Worm (Caenorhabditis elegans) whole organism, L4 larva: ENCODE results near the gene cest-2.3.

Experiments
- ZK546.5 ChIP-seq, 2 experiments: sonication (generic microtip); optimal IDR thresholded peaks; 2 replicates each; lab custom pipeline; 2017; ENCODE audit warnings: missing biosample characterization in 2 of 2, missing genetic modification characterization in 2 of 2
- arid-1 ChIP-seq: fragments of 200-800 bp; sonication (Bioruptor generic); conservative IDR thresholded peaks from 2 replicates; pipeline ENCODE4 v1.3.6; 2022; ENCODE audit warnings: missing genetic modification reagents, missing genetic modification characterization, missing compliant biosample characterization
- daf-12 ChIP-seq: fragments of 150-350 bp; optimal IDR thresholded peaks from 2 replicates; lab custom pipeline; 2014; ENCODE audit warnings: missing biosample characterization, missing genetic modification reagents, missing genetic modification characterization
- egl-27 ChIP-seq: sonication (generic microtip); optimal IDR thresholded peaks from 3 replicates; lab custom pipeline; 2017; ENCODE audit warnings: missing biosample characterization, missing genetic modification reagents, missing genetic modification characterization
- lsy-2 ChIP-seq, 2 experiments: fragments of 150-350 bp in 1 of 2; sonication (generic microtip) in 1 of 2; optimal IDR thresholded peaks; 2 replicates each; lab custom pipeline; 2014 to 2017; ENCODE audit warnings: missing biosample characterization in 2 of 2, missing genetic modification characterization in 2 of 2
- nhr-11 ChIP-seq: fragments of 150-350 bp; optimal IDR thresholded peaks from 2 replicates; lab custom pipeline; 2014; ENCODE audit warnings: missing biosample characterization, missing genetic modification characterization
- nhr-28 ChIP-seq: fragments of 150-350 bp; optimal IDR thresholded peaks from 2 replicates; lab custom pipeline; 2014; ENCODE audit warnings: missing biosample characterization, missing genetic modification characterization
- pha-4 ChIP-seq, 2 experiments: fragments of 150-350 bp in 1 of 2; fragments of 200-800 bp in 1 of 2; sonication (Bioruptor generic) in 1 of 2; IDR thresholded peaks in 1 of 2; optimal IDR thresholded peaks in 1 of 2; 2 replicates each; pipeline versions ENCODE4 v1.3.6 to Lab custom; 2014 to 2022; ENCODE audit warnings: missing genetic modification characterization in 2 of 2, missing genetic modification reagents in 2 of 2, missing biosample characterization in 1 of 2, missing compliant biosample characterization in 1 of 2
- unc-39 ChIP-seq: sonication (generic microtip); optimal IDR thresholded peaks from 2 replicates; lab custom pipeline; 2017; ENCODE audit warnings: missing biosample characterization, missing genetic modification characterization
- zip-2 ChIP-seq: fragments of 150-350 bp; optimal IDR thresholded peaks from 2 replicates; lab custom pipeline; 2014; ENCODE audit warnings: missing biosample characterization, missing genetic modification characterization

DNA sequence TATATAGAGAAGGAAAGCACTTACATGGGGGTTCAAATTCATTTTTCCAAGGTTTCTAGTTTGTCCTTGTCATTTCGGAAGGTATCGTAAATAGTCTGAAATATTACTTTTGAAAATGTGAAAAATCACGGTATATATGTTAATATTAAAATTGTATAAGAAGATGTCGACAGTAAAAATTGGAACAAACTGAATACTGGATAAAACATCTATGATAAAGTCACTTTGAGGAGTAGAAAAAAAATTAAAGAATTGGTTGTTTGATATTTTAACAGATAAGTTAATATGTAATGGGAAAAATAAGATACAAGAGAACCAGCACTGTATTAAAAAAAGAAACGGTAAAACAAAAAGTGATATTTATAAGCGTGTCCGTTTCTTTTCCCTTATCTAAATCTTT lies 43.6 kb upstream of the cest-2.3 start, which contains the start of gene nep-21:
- no peak for TF ChIP-seq daf-12 (tag; lab: Kevin White, UChicago)
- TF ChIP-seq nhr-28 (tag; lab: Kevin White, UChicago) = no peak
- no peak for TF ChIP-seq zip-2
- TF ChIP-seq nhr-11 (tag; lab: Kevin White, UChicago) = no peak
- no peak for TF ChIP-seq ZK546.5 (tag; optimal IDR thresholded peaks at IDR 0.05; lab: Kevin White, UChicago)
- TF ChIP-seq egl-27 = no peak
- no peak for TF ChIP-seq lsy-2 (tag; optimal IDR thresholded peaks at IDR 0.05; lab: Kevin White, UChicago)
- TF ChIP-seq unc-39 (tag; lab: Kevin White, UChicago) = no peak
- TF ChIP-seq arid-1 (GFP tag; lab: Robert Waterston, UW) = no peak
- TF ChIP-seq pha-4 (GFP tag; IDR thresholded peaks at IDR 0.05; lab: Robert Waterston, UW) = no peak
- TF ChIP-seq pha-4 (tag; optimal IDR thresholded peaks at IDR 0.05; lab: Kevin White, UChicago) = no peak
